Fruit fly (Drosophila melanogaster): ENCODE results near the gene CG7382.
A peak's percentile ranks its signal among the peaks of the same experiment; 100 is the strongest.

The CG7382 gene

dm6 chr2L:5519846-5520384, at the start of gene CG7382, which contains the start of gene cl (continued):
- peak; percentile 65 for TF ChIP-seq sqz (GFP tag; optimal IDR thresholded peaks at IDR 0.05)
- TF ChIP-seq maf-S (GFP tag; optimal IDR thresholded peaks at IDR 0.05) = no peak
- no peak for TF ChIP-seq CG1024 (GFP tag; IDR thresholded peaks at IDR 0.05)
- no peak for TF ChIP-seq CG8388 (GFP tag; optimal IDR thresholded peaks at IDR 0.05)
- TF ChIP-seq CG18764 (GFP tag; optimal IDR thresholded peaks at IDR 0.05) = no peak
- TF ChIP-seq Hr3 (GFP tag; optimal IDR thresholded peaks at IDR 0.05) = peak; percentile 21
- no peak for TF ChIP-seq CG10959 (GFP tag; IDR thresholded peaks at IDR 0.05)
- TF ChIP-seq Opbp (GFP tag; IDR thresholded peaks at IDR 0.05; ENCODE audit: partially characterized antibody) = no peak
- TF ChIP-seq CG10431 (GFP tag; optimal IDR thresholded peaks at IDR 0.05) = no peak
- TF ChIP-seq CG11085 (GFP tag; IDR thresholded peaks at IDR 0.05) = no peak
- no peak for TF ChIP-seq onecut (GFP tag; IDR thresholded peaks at IDR 0.05)
- TF ChIP-seq eve (GFP tag; optimal IDR thresholded peaks at IDR 0.05) = no peak
- no peak for TF ChIP-seq yki (optimal IDR thresholded peaks at IDR 0.05)
- TF ChIP-seq CG10462 (GFP tag; optimal IDR thresholded peaks at IDR 0.05) = no peak
- no peak for TF ChIP-seq CG2202 (tag; optimal IDR thresholded peaks at IDR 0.05)
- no peak for TF ChIP-seq CG10274 (GFP tag; optimal IDR thresholded peaks at IDR 0.05)
- TF ChIP-seq Aef1 (GFP tag; IDR thresholded peaks at IDR 0.05) = no peak
- TF ChIP-seq Mad (GFP tag; optimal IDR thresholded peaks at IDR 0.05) = no peak
- TF ChIP-seq CG30431 (GFP tag; optimal IDR thresholded peaks at IDR 0.05) = no peak
- no peak for TF ChIP-seq Fer3 (tag; optimal IDR thresholded peaks at IDR 0.05)
- no peak for TF ChIP-seq Oaz (GFP tag; IDR thresholded peaks at IDR 0.05)
- peak; percentile 16 for TF ChIP-seq Meics (GFP tag; optimal IDR thresholded peaks at IDR 0.05)
- TF ChIP-seq CG9797 (GFP tag; optimal IDR thresholded peaks at IDR 0.05) = peak; percentile 31
- no peak for TF ChIP-seq Ets97D (GFP tag; optimal IDR thresholded peaks at IDR 0.05)
- peak; percentile 17 for TF ChIP-seq CG12942 (GFP tag; optimal IDR thresholded peaks at IDR 0.05)
- no peak for TF ChIP-seq CG11093 (GFP tag; IDR thresholded peaks at IDR 0.05)
- 0 out of 2 replicates have a peak, but pooled peaks have one; percentile 56 for TF ChIP-seq CG14014 (GFP tag; IDR thresholded peaks at IDR 0.05)
- no peak for TF ChIP-seq CG6175 (GFP tag; IDR thresholded peaks at IDR 0.05)
- no peak for TF ChIP-seq zen2 (GFP tag; IDR thresholded peaks at IDR 0.05; ENCODE audit: partially characterized antibody)
- no peak for TF ChIP-seq oc (tag; optimal IDR thresholded peaks at IDR 0.05)
- no peak for TF ChIP-seq CG8359 (GFP tag; optimal IDR thresholded peaks at IDR 0.05; ENCODE audit: borderline replicate concordance)
- TF ChIP-seq crp (GFP tag; optimal IDR thresholded peaks at IDR 0.05) = peak; percentile 60 to 94
- no peak for TF ChIP-seq ssp (GFP tag; IDR thresholded peaks at IDR 0.05)
- peak; percentile 81 for TF ChIP-seq Sin3A (optimal IDR thresholded peaks at IDR 0.05)
- TF ChIP-seq E2f2 (GFP tag; IDR thresholded peaks at IDR 0.05) = peak; percentile 22; the same call in 1 of the 2 replicates
- TF ChIP-seq CG6765 (GFP tag; optimal IDR thresholded peaks at IDR 0.05) = no peak
- TF ChIP-seq CG7928 (GFP tag; optimal IDR thresholded peaks at IDR 0.05) = no peak
- no peak for TF ChIP-seq Hr78 (GFP tag; optimal IDR thresholded peaks at IDR 0.05)
- TF ChIP-seq CG12155 (GFP tag; optimal IDR thresholded peaks at IDR 0.05) = peak; percentile 36
- TF ChIP-seq CG16863 (GFP tag; optimal IDR thresholded peaks at IDR 0.05) = no peak
- no peak for TF ChIP-seq sr (GFP tag; IDR thresholded peaks at IDR 0.05)
- TF ChIP-seq scrt (GFP tag; optimal IDR thresholded peaks at IDR 0.05) = no peak
- TF ChIP-seq exex (tag; optimal IDR thresholded peaks at IDR 0.05) = no peak
- no peak for TF ChIP-seq CG16815 (GFP tag; optimal IDR thresholded peaks at IDR 0.05)
- no peak for TF ChIP-seq sima (GFP tag; optimal IDR thresholded peaks at IDR 0.05)
- no peak for TF ChIP-seq schlank (tag; optimal IDR thresholded peaks at IDR 0.05)
- TF ChIP-seq CG17802 (tag; optimal IDR thresholded peaks at IDR 0.05) = no peak
- peak; percentile 81 for TF ChIP-seq sug (tag; optimal IDR thresholded peaks at IDR 0.05)
- no peak for TF ChIP-seq B-H1 (GFP tag; IDR thresholded peaks at IDR 0.05)
- no peak for TF ChIP-seq CG15011 (GFP tag; optimal IDR thresholded peaks at IDR 0.05)
- TF ChIP-seq ATbp (GFP tag; optimal IDR thresholded peaks at IDR 0.05) = no peak
- no peak for TF ChIP-seq CG8281 (tag; optimal IDR thresholded peaks at IDR 0.05)

Measured in whole organism, embryonic.